Worm (Caenorhabditis elegans): Measurements from ENCODE around the gene str-151.

The str-151 gene

ce11 chrV:16580424-16580823 lies 4.4 kb downstream of the str-151 start, which contains the start of gene nhr-271:
TSS of gene nhr-271 (minus strand) at chrV:16580524.
- no peak for TF ChIP-seq dao-5 (tag; optimal IDR thresholded peaks at IDR 0.05)
- no peak for TF ChIP-seq W03F9.2 (tag; optimal IDR thresholded peaks at IDR 0.05)
- TF ChIP-seq him-1 (tag; optimal IDR thresholded peaks at IDR 0.05), result no peak

ce11 chrV:16581061-16581460 lies 5.1 kb downstream of the str-151 start:
- TF ChIP-seq W03F9.2 (tag; optimal IDR thresholded peaks at IDR 0.05) (no peak), dao-5 (tag; optimal IDR thresholded peaks at IDR 0.05) (no peak), him-1 (tag; optimal IDR thresholded peaks at IDR 0.05) (no peak)

ce11 chrV:16582973-16583372 lies 7.0 kb downstream of the str-151 start, which contains the start of gene str-150:
TSS of gene str-150 (plus strand) at chrV:16583273.
- no peak for TF ChIP-seq W03F9.2 (tag; optimal IDR thresholded peaks at IDR 0.05)
- TF ChIP-seq dao-5 (tag; optimal IDR thresholded peaks at IDR 0.05), result no peak
- no peak for TF ChIP-seq him-1 (tag; optimal IDR thresholded peaks at IDR 0.05)

ce11 chrV:16588428-16588827 lies 12.4 kb downstream of the str-151 start, which contains the start of gene srw-73:
TSS of gene srw-73 (minus strand) at chrV:16588528.
- TF ChIP-seq dao-5 (tag; optimal IDR thresholded peaks at IDR 0.05) (no peak), him-1 (tag; optimal IDR thresholded peaks at IDR 0.05) (no peak), W03F9.2 (tag; optimal IDR thresholded peaks at IDR 0.05) (no peak)

ce11 chrV:16589488-16589887 lies 13.5 kb downstream of the str-151 start:
- TF ChIP-seq dao-5 (tag; optimal IDR thresholded peaks at IDR 0.05), result no peak

- no peak for TF ChIP-seq W03F9.2 (tag; optimal IDR thresholded peaks at IDR 0.05)
- no peak for TF ChIP-seq dao-5 (tag; optimal IDR thresholded peaks at IDR 0.05)
- TF ChIP-seq him-1 (tag; optimal IDR thresholded peaks at IDR 0.05), result no peak
Observed at ce11 chrV:16591992-16592798, 16.2 kb downstream of the str-151 start, which contains the start of gene srh-269. TSS of gene srh-269 (minus strand) at chrV:16592042.

ce11 chrV:16592947-16593791 lies 17.2 kb downstream of the str-151 start:
- no peak for TF ChIP-seq W03F9.2 (tag; optimal IDR thresholded peaks at IDR 0.05)
- TF ChIP-seq dao-5 (tag; optimal IDR thresholded peaks at IDR 0.05), result no peak
- TF ChIP-seq him-1 (tag; optimal IDR thresholded peaks at IDR 0.05), result no peak

ce11 chrV:16593792-16594059 lies 17.7 kb downstream of the str-151 start:
- TF ChIP-seq dao-5 (tag; optimal IDR thresholded peaks at IDR 0.05) (no peak), him-1 (tag; optimal IDR thresholded peaks at IDR 0.05) (no peak), W03F9.2 (tag; optimal IDR thresholded peaks at IDR 0.05) (no peak)

- TF ChIP-seq W03F9.2 (tag; optimal IDR thresholded peaks at IDR 0.05) (no peak), dao-5 (tag; optimal IDR thresholded peaks at IDR 0.05) (no peak)
Observed at ce11 chrV:16594514-16594913, 18.5 kb downstream of the str-151 start.

- no peak for TF ChIP-seq W03F9.2 (tag; optimal IDR thresholded peaks at IDR 0.05)
Observed at ce11 chrV:16595140-16595791, 19.3 kb downstream of the str-151 start, which contains the start of gene cpl-1. TSS of gene cpl-1 (minus strand) at chrV:16595346.

- TF ChIP-seq dao-5 (tag; optimal IDR thresholded peaks at IDR 0.05) (no peak), W03F9.2 (tag; optimal IDR thresholded peaks at IDR 0.05) (no peak), him-1 (tag; optimal IDR thresholded peaks at IDR 0.05) (no peak)
Observed at ce11 chrV:16596102-16596501, 20.1 kb downstream of the str-151 start.

ce11 chrV:16598437-16598836 lies 22.4 kb downstream of the str-151 start:
- TF ChIP-seq him-1 (tag; optimal IDR thresholded peaks at IDR 0.05) (no peak), W03F9.2 (tag; optimal IDR thresholded peaks at IDR 0.05) (no peak), dao-5 (tag; optimal IDR thresholded peaks at IDR 0.05) (no peak)

- TF ChIP-seq W03F9.2 (tag; optimal IDR thresholded peaks at IDR 0.05) (no peak), dao-5 (tag; optimal IDR thresholded peaks at IDR 0.05) (no peak)
Observed at ce11 chrV:16599835-16600234, 23.8 kb downstream of the str-151 start.

- TF ChIP-seq him-1 (tag; optimal IDR thresholded peaks at IDR 0.05), result no peak
- TF ChIP-seq W03F9.2 (tag; optimal IDR thresholded peaks at IDR 0.05), result no peak
- TF ChIP-seq dao-5 (tag; optimal IDR thresholded peaks at IDR 0.05), result no peak
Observed at ce11 chrV:16600623-16601022, 24.6 kb downstream of the str-151 start, which contains the start of gene T03E6.9. TSS of gene T03E6.9 (minus strand) at chrV:16600723.
